Worm (Caenorhabditis elegans) whole organism, mixed stage, embryonic: Measurements from ENCODE around the gene B0244.5.
A peak's percentile ranks its signal among the peaks of the same experiment; 100 is the strongest.

Source experiments
- mep-1 ChIP-seq: fragments of 150-350 bp; optimal IDR thresholded peaks from 2 replicates; lab custom pipeline; 2017; ENCODE audit warnings: missing biosample characterization, missing genetic modification reagents, missing genetic modification characterization, inconsistent platforms
- unc-62 ChIP-seq: fragments of 150-350 bp; optimal IDR thresholded peaks from 2 replicates; lab custom pipeline; 2014; ENCODE audit warnings: missing biosample characterization, missing genetic modification reagents, missing genetic modification characterization

DNA sequence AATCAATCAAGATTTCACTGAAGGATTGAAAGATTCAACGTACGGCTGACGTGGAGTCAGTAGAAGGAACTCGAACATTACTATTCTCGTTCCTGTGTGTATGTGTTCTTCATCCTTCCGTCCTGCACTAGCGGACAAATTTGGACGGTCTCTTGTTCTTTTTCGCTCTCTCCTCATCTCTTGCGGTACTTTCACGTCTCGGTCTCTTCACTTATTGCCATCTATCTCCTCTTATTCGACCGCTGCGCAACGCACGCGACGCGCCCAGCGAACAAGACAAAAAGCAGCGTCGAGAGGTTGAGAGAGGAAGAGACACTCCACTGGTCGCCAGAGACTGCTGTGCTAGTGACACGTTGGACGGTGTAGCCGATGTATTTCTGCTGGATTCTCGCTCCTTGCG, 29.2 kb upstream of the B0244.5 start:
- peak; percentile 68 for TF ChIP-seq unc-62
- peak; percentile 88 for TF ChIP-seq mep-1 (tag; lab: Kevin White, UChicago)
